Worm (Caenorhabditis elegans): ENCODE data around the gene chts-1.

ce11 chrX:7548158-7548557 lies 28.7 kb upstream of the chts-1 start, which contains the start of gene F46C8.1:
- TF ChIP-seq ztf-29 (GFP tag; IDR thresholded peaks at IDR 0.05) (no peak), flt-1 (GFP tag; IDR thresholded peaks at IDR 0.05) (no peak), cog-1 (tag; optimal IDR thresholded peaks at IDR 0.05) (no peak)

Data from whole organism, midembryonic.